Worm (Caenorhabditis elegans) whole organism, late embryonic: ENCODE measurements around the gene dhcr-24.

Experiments used
- ama-1 ChIP-seq: fragments of 150-350 bp; optimal IDR thresholded peaks from 2 replicates; lab custom pipeline; 2014
- ets-4 ChIP-seq: sonication (generic microtip); optimal IDR thresholded peaks from 2 replicates; lab custom pipeline; 2016; ENCODE audit warnings: missing genetic modification characterization, missing compliant biosample characterization
- fkh-10 ChIP-seq: fragments of 150-350 bp; optimal IDR thresholded peaks from 2 replicates; lab custom pipeline; 2014; ENCODE audit warnings: missing biosample characterization, missing genetic modification reagents, missing genetic modification characterization
- hlh-15 ChIP-seq: sonication (generic microtip); optimal IDR thresholded peaks from 2 replicates; lab custom pipeline; 2016; ENCODE audit warnings: missing genetic modification characterization, missing compliant biosample characterization
- lim-6 ChIP-seq: sonication (generic microtip); optimal IDR thresholded peaks from 2 replicates; lab custom pipeline; 2016; ENCODE audit warnings: missing genetic modification characterization, missing compliant biosample characterization
- lin-11 ChIP-seq: fragments of 200-800 bp; sonication (Bioruptor generic); optimal IDR thresholded peaks from 2 replicates; lab custom pipeline; 2018; ENCODE audit warnings: mild to moderate bottlenecking, missing genetic modification characterization, missing compliant biosample characterization
- nhr-11 ChIP-seq: fragments of 150-350 bp; optimal IDR thresholded peaks from 2 replicates; lab custom pipeline; 2014; ENCODE audit warnings: missing biosample characterization, missing genetic modification characterization
- pha-4 ChIP-seq: fragments of 150-350 bp; optimal IDR thresholded peaks from 2 replicates; lab custom pipeline; 2018; ENCODE audit warnings: missing biosample characterization, missing genetic modification reagents, missing genetic modification characterization
- pqm-1 ChIP-seq: sonication (generic microtip); optimal IDR thresholded peaks from 2 replicates; lab custom pipeline; 2016; ENCODE audit warnings: missing genetic modification characterization, missing compliant biosample characterization
- ref-2 ChIP-seq: sonication (generic microtip); optimal IDR thresholded peaks from 2 replicates; lab custom pipeline; 2016; ENCODE audit warnings: missing genetic modification characterization, missing compliant biosample characterization
- rnt-1 ChIP-seq: sonication (generic microtip); optimal IDR thresholded peaks from 2 replicates; lab custom pipeline; 2016; ENCODE audit warnings: missing genetic modification characterization, missing compliant biosample characterization
- sox-2 ChIP-seq: fragments of 200-800 bp; sonication (Bioruptor generic); IDR thresholded peaks from 2 replicates; pipeline ENCODE4 v1.3.6; 2022; ENCODE audit warnings: missing genetic modification reagents, missing genetic modification characterization, missing compliant biosample characterization
- tbx-2 ChIP-seq: sonication (generic microtip); optimal IDR thresholded peaks from 2 replicates; lab custom pipeline; 2016; ENCODE audit warnings: missing genetic modification characterization, missing compliant biosample characterization

DNA sequence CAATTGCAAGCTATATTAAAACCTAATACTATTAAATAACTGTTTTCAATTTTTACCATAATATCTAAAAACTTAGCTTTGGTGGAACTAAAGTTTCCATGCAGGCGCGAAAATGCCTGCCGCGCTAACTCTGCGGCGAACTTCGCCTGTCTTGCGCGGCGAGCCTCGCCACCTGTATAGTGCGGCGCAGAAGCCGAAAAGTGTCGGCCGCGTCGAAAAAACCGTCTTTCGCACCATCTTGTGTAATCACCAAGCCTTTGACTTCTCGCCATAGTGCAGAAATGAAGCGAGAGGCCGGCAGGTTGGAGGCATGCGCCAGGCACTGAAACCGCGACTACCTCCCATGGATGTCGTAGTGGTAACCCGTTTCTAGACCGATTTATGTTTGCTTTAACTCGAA lies 12.5 kb downstream of the dhcr-24 start:
- TF ChIP-seq ama-1 (lab: Kevin White, UChicago) (no peak), lin-11 (tag; lab: Kevin White, UChicago) (no peak), rnt-1 (tag; lab: Kevin White, UChicago) (no peak), pqm-1 (tag; lab: Kevin White, UChicago) (no peak), lim-6 (tag; lab: Kevin White, UChicago) (no peak), fkh-10 (GFP tag; lab: Kevin White, UChicago) (no peak), ets-4 (tag; lab: Kevin White, UChicago) (no peak), nhr-11 (tag; lab: Kevin White, UChicago) (no peak), sox-2 (GFP tag; lab: Robert Waterston, UW) (no peak), tbx-2 (tag; lab: Kevin White, UChicago) (no peak), pha-4 (no peak), ref-2 (no peak), hlh-15 (tag; lab: Kevin White, UChicago) (no peak)
